Worm (Caenorhabditis elegans): ENCODE data around the gene alkb-1.

DNA sequence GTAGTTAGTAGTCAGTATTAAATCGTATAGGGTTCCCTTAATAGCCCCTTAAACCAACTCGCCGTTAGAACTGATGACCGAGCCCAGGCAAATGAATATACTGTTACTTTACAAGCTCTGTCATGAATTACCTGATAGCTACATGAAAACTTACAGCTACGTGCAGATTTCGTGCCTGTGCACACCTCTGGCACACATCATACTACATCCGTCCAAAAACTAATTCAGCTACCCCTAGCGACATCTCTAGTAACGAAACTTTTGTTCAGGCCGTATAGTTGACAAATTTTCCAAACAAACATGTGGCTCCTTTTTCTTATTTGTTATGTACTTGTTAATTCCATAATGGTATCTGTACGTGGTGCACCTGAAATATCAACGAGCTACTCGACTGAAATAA lies 12.1 kb upstream of the alkb-1 start, which contains the start of gene F54D12.1:
- TF ChIP-seq nhr-237 (tag; optimal IDR thresholded peaks at IDR 0.05) (no peak), nhr-129 (tag; optimal IDR thresholded peaks at IDR 0.05) (no peak), nhr-11 (tag; optimal IDR thresholded peaks at IDR 0.05) (no peak), nhr-25 (tag; optimal IDR thresholded peaks at IDR 0.05) (no peak), ztf-1 (GFP tag; conservative IDR thresholded peaks at IDR 0.05) (no peak), lin-39 (tag; optimal IDR thresholded peaks at IDR 0.05) (no peak), nhr-23 (tag; optimal IDR thresholded peaks at IDR 0.05) (no peak), unc-62 (GFP tag; optimal IDR thresholded peaks at IDR 0.05) (no peak), ceh-16 (tag; optimal IDR thresholded peaks at IDR 0.05) (no peak), aly-2 (tag; optimal IDR thresholded peaks at IDR 0.05) (no peak), ceh-82 (tag; optimal IDR thresholded peaks at IDR 0.05) (no peak), ama-1 (optimal IDR thresholded peaks at IDR 0.05) (no peak), elt-1 (tag; optimal IDR thresholded peaks at IDR 0.05) (no peak)
